Worm (Caenorhabditis elegans): ENCODE measurements around the gene mix-1.
A peak's percentile ranks its signal among the peaks of the same experiment; 100 is the strongest.

Gene mix-1

ce11 chrII:10824046-10824445 lies at the start of gene mix-1, which contains the start of gene R06F6.12:
Gene mix-1, plus strand, starts transcription at chrII:10824246.
Gene R06F6.12, minus strand, starts transcription at chrII:10824081.
- TF ChIP-seq flt-1 (GFP tag; IDR thresholded peaks at IDR 0.05) (no peak), tab-1 (GFP tag; IDR thresholded peaks at IDR 0.05) (peak; percentile 44; the same call in 1 of the 2 replicates)

- TF ChIP-seq med-1 (GFP tag; optimal IDR thresholded peaks at IDR 0.05; ENCODE audit: insufficient read depth) (no peak), ref-1 (GFP tag; conservative IDR thresholded peaks at IDR 0.05) (no peak), ztf-29 (GFP tag; IDR thresholded peaks at IDR 0.05) (no peak), klf-2 (GFP tag; conservative IDR thresholded peaks at IDR 0.05) (no peak), cog-1 (tag; optimal IDR thresholded peaks at IDR 0.05) (no peak), T22C8.4 (GFP tag; IDR thresholded peaks at IDR 0.05) (no peak), tab-1 (GFP tag; IDR thresholded peaks at IDR 0.05) (no peak), ztf-23 (GFP tag; IDR thresholded peaks at IDR 0.05) (no peak), flt-1 (GFP tag; IDR thresholded peaks at IDR 0.05) (no peak)
Observed at ce11 chrII:10778026-10778425, 46.0 kb upstream of the mix-1 start, which contains the start of gene mpz-1. Gene mpz-1, minus strand, starts transcription at chrII:10778126.

- TF ChIP-seq tab-1 (GFP tag; IDR thresholded peaks at IDR 0.05) (no peak), T22C8.4 (GFP tag; IDR thresholded peaks at IDR 0.05) (no peak), ztf-29 (GFP tag; IDR thresholded peaks at IDR 0.05) (no peak), ref-1 (GFP tag; conservative IDR thresholded peaks at IDR 0.05) (no peak), ztf-23 (GFP tag; IDR thresholded peaks at IDR 0.05) (no peak), klf-2 (GFP tag; conservative IDR thresholded peaks at IDR 0.05) (no peak), flt-1 (GFP tag; IDR thresholded peaks at IDR 0.05) (no peak), cog-1 (tag; optimal IDR thresholded peaks at IDR 0.05) (no peak), med-1 (GFP tag; optimal IDR thresholded peaks at IDR 0.05; ENCODE audit: insufficient read depth) (no peak)
Observed at ce11 chrII:10783201-10783962, 40.7 kb upstream of the mix-1 start, which contains the start of gene ect-2. Gene ect-2, minus strand, starts transcription at chrII:10783962.

- TF ChIP-seq flt-1 (GFP tag; IDR thresholded peaks at IDR 0.05) (0 out of 2 replicates have a peak, but pooled peaks have one; percentile 19), T22C8.4 (GFP tag; IDR thresholded peaks at IDR 0.05) (no peak), ztf-23 (GFP tag; IDR thresholded peaks at IDR 0.05) (no peak), ref-1 (GFP tag; conservative IDR thresholded peaks at IDR 0.05) (no peak)
Observed at ce11 chrII:10784248-10784647, 39.8 kb upstream of the mix-1 start.

- TF ChIP-seq tab-1 (GFP tag; IDR thresholded peaks at IDR 0.05) (no peak), ztf-29 (GFP tag; IDR thresholded peaks at IDR 0.05) (no peak), ztf-23 (GFP tag; IDR thresholded peaks at IDR 0.05) (no peak), med-1 (GFP tag; optimal IDR thresholded peaks at IDR 0.05; ENCODE audit: insufficient read depth) (no peak), cog-1 (tag; optimal IDR thresholded peaks at IDR 0.05) (no peak)
Observed at ce11 chrII:10784780-10785463, 39.1 kb upstream of the mix-1 start, which contains the start of gene cdl-1. Gene cdl-1, plus strand, starts transcription at chrII:10785452.

ce11 chrII:10787240-10787639 lies 36.8 kb upstream of the mix-1 start, which contains the start of gene tag-209:
Gene tag-209, plus strand, starts transcription at chrII:10787312.
- no peak for TF ChIP-seq T22C8.4 (GFP tag; IDR thresholded peaks at IDR 0.05)
- no peak for TF ChIP-seq klf-2 (GFP tag; conservative IDR thresholded peaks at IDR 0.05)
- TF ChIP-seq tab-1 (GFP tag; IDR thresholded peaks at IDR 0.05), result no peak

ce11 chrII:10792611-10793010 lies 31.4 kb upstream of the mix-1 start:
- TF ChIP-seq flt-1 (GFP tag; IDR thresholded peaks at IDR 0.05) (no peak), tab-1 (GFP tag; IDR thresholded peaks at IDR 0.05) (no peak), ztf-29 (GFP tag; IDR thresholded peaks at IDR 0.05) (no peak), klf-2 (GFP tag; conservative IDR thresholded peaks at IDR 0.05) (no peak), ref-1 (GFP tag; conservative IDR thresholded peaks at IDR 0.05) (no peak), cog-1 (tag; optimal IDR thresholded peaks at IDR 0.05) (no peak), T22C8.4 (GFP tag; IDR thresholded peaks at IDR 0.05) (no peak), ztf-23 (GFP tag; IDR thresholded peaks at IDR 0.05) (no peak), med-1 (GFP tag; optimal IDR thresholded peaks at IDR 0.05; ENCODE audit: insufficient read depth) (no peak)

ce11 chrII:10793393-10793792 lies 30.7 kb upstream of the mix-1 start, which contains the start of gene vps-11:
Gene vps-11, minus strand, starts transcription at chrII:10793493.
- TF ChIP-seq klf-2 (GFP tag; conservative IDR thresholded peaks at IDR 0.05), result no peak
- no peak for TF ChIP-seq cog-1 (tag; optimal IDR thresholded peaks at IDR 0.05)
- no peak for TF ChIP-seq T22C8.4 (GFP tag; IDR thresholded peaks at IDR 0.05)
- no peak for TF ChIP-seq tab-1 (GFP tag; IDR thresholded peaks at IDR 0.05)
- no peak for TF ChIP-seq med-1 (GFP tag; optimal IDR thresholded peaks at IDR 0.05; ENCODE audit: insufficient read depth)
- no peak for TF ChIP-seq ztf-29 (GFP tag; IDR thresholded peaks at IDR 0.05)
- TF ChIP-seq ref-1 (GFP tag; conservative IDR thresholded peaks at IDR 0.05), result no peak
- TF ChIP-seq ztf-23 (GFP tag; IDR thresholded peaks at IDR 0.05), result no peak
- no peak for TF ChIP-seq flt-1 (GFP tag; IDR thresholded peaks at IDR 0.05)

- TF ChIP-seq cog-1 (tag; optimal IDR thresholded peaks at IDR 0.05), result no peak
Observed at ce11 chrII:10796194-10796593, 27.9 kb upstream of the mix-1 start, which contains the start of gene set-14. Gene set-14, minus strand, starts transcription at chrII:10796294.

- no peak for TF ChIP-seq tab-1 (GFP tag; IDR thresholded peaks at IDR 0.05)
- TF ChIP-seq klf-2 (GFP tag; conservative IDR thresholded peaks at IDR 0.05), result no peak
- TF ChIP-seq ref-1 (GFP tag; conservative IDR thresholded peaks at IDR 0.05), result no peak
- 0 out of 2 replicates have a peak, but pooled peaks have one; percentile 47 for TF ChIP-seq ztf-23 (GFP tag; IDR thresholded peaks at IDR 0.05)
- no peak for TF ChIP-seq med-1 (GFP tag; optimal IDR thresholded peaks at IDR 0.05; ENCODE audit: insufficient read depth)
- peak; percentile 23 for TF ChIP-seq cog-1 (tag; optimal IDR thresholded peaks at IDR 0.05)
- 0 out of 2 replicates have a peak, but pooled peaks have one; percentile 45 for TF ChIP-seq flt-1 (GFP tag; IDR thresholded peaks at IDR 0.05)
- no peak for TF ChIP-seq T22C8.4 (GFP tag; IDR thresholded peaks at IDR 0.05)
- no peak for TF ChIP-seq ztf-29 (GFP tag; IDR thresholded peaks at IDR 0.05)
Observed at ce11 chrII:10798429-10798893, 25.6 kb upstream of the mix-1 start, which contains the start of gene npp-19. Gene npp-19, minus strand, starts transcription at chrII:10798479.

Data from whole organism, midembryonic.